Worm (Caenorhabditis elegans) whole organism, midembryonic: Measurements from ENCODE around the gene F37C4.5.

Source experiments
- cog-1 ChIP-seq: sonication (generic microtip); optimal IDR thresholded peaks from 2 replicates; lab custom pipeline; 2016; ENCODE audit warnings: missing genetic modification characterization, missing compliant biosample characterization
- flt-1 ChIP-seq: fragments of 200-800 bp; sonication (Bioruptor generic); IDR thresholded peaks from 2 replicates; pipeline ENCODE4 v1.3.6; 2022; ENCODE audit warnings: missing genetic modification characterization, missing compliant biosample characterization
- ref-1 ChIP-seq: fragments of 200-800 bp; sonication (Bioruptor generic); conservative IDR thresholded peaks from 2 replicates; pipeline ENCODE4 v1.3.6; 2022; ENCODE audit warnings: missing genetic modification reagents, missing genetic modification characterization, missing compliant biosample characterization
- ztf-23 ChIP-seq: fragments of 200-800 bp; sonication (Bioruptor generic); IDR thresholded peaks from 2 replicates; pipeline ENCODE4 v1.3.6; 2022; ENCODE audit warnings: missing genetic modification reagents, missing genetic modification characterization, missing compliant biosample characterization

DNA sequence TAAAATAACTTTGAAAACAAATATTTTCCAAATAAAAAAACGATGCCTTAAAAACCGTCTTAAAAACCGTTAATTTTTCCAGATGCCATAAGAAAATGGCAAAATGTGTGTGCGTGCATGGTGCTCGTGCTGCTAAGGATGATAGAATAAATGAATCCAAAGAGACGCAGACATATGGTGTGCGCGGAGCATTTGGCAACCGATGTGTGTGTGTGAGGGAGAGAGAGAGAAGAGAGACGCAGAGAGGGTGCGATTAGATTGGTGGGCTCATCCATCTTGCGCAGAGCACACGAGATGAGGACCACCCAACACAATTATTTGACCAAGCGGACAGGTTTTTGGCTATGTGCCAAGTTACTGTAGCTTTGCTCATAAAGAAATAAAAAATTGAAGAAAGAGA is 48.9 kb downstream of the F37C4.5 start:
- TF ChIP-seq cog-1 (tag; lab: Kevin White, UChicago) (peak; percentile 48), ztf-23 (no peak), ref-1 (GFP tag; lab: Robert Waterston, UW) (no peak), flt-1 (GFP tag; lab: Robert Waterston, UW) (no peak)
